Fruit fly (Drosophila melanogaster) whole organism, embryonic: ENCODE data around the gene eIF3i.

Experiments used
- Blimp-1 ChIP-seq: fragments of 200-800 bp; sonication (Bioruptor generic); optimal IDR thresholded peaks from 3 replicates; lab custom pipeline; 2018; ENCODE audit warnings: missing biosample characterization, missing genetic modification characterization, mild to moderate bottlenecking, moderate library complexity, missing genetic modification reagents
- Bteb2 ChIP-seq: fragments of 200-800 bp; sonication (Bioruptor generic); optimal IDR thresholded peaks from 2 replicates; lab custom pipeline; 2016; ENCODE audit warnings: missing biosample characterization, missing genetic modification characterization
- CG10267 ChIP-seq: fragments of 200-800 bp; sonication (Bioruptor generic); optimal IDR thresholded peaks from 2 replicates; lab custom pipeline; 2018; ENCODE audit warnings: missing biosample characterization, mild to moderate bottlenecking, missing genetic modification characterization, moderate library complexity
- CG10321 ChIP-seq: fragments of 200-800 bp; sonication (Bioruptor generic); IDR thresholded peaks from 2 replicates; pipeline ENCODE4 v1.3.6; 2022; ENCODE audit warnings: missing biosample characterization, missing genetic modification characterization
- CG10654 ChIP-seq: fragments of 200-800 bp; sonication (Bioruptor generic); optimal IDR thresholded peaks from 2 replicates; lab custom pipeline; 2016; ENCODE audit warnings: missing biosample characterization, missing genetic modification characterization
- CG11456 ChIP-seq: fragments of 200-800 bp; sonication (Bioruptor generic); IDR thresholded peaks from 3 replicates; pipeline ENCODE4 v1.3.6; 2022; ENCODE audit warnings: missing biosample characterization, missing genetic modification characterization
- CG12071 ChIP-seq: fragments of 200-800 bp; sonication (Bioruptor generic); optimal IDR thresholded peaks from 3 replicates; lab custom pipeline; 2018; ENCODE audit warnings: missing biosample characterization, mild to moderate bottlenecking, missing genetic modification characterization
- CG12155 ChIP-seq: fragments of 200-800 bp; sonication (Bioruptor generic); optimal IDR thresholded peaks from 3 replicates; lab custom pipeline; 2016; ENCODE audit warnings: missing biosample characterization, missing genetic modification characterization
- CG1647 ChIP-seq: fragments of 200-800 bp; sonication (Bioruptor generic); optimal IDR thresholded peaks from 3 replicates; lab custom pipeline; 2016; ENCODE audit warnings: missing biosample characterization, missing genetic modification characterization
- CG16863 ChIP-seq: fragments of 200-800 bp; sonication (Bioruptor generic); optimal IDR thresholded peaks from 3 replicates; lab custom pipeline; 2016; ENCODE audit warnings: missing biosample characterization, missing genetic modification characterization
- CG17612 ChIP-seq: fragments of 200-800 bp; sonication (Bioruptor generic); IDR thresholded peaks from 2 replicates; pipeline ENCODE4 v1.3.6; 2022; ENCODE audit warnings: missing biosample characterization, missing genetic modification characterization
- CG1792 ChIP-seq: fragments of 200-800 bp; sonication (Bioruptor generic); optimal IDR thresholded peaks from 2 replicates; lab custom pipeline; 2016; ENCODE audit warnings: missing biosample characterization, missing genetic modification characterization
- CG2678 ChIP-seq: fragments of 200-800 bp; sonication (Bioruptor generic); optimal IDR thresholded peaks from 3 replicates; lab custom pipeline; 2019; ENCODE audit warnings: missing biosample characterization, mild to moderate bottlenecking, missing genetic modification characterization, moderate library complexity
- CG33557 ChIP-seq: fragments of 200-800 bp; sonication (Bioruptor generic); optimal IDR thresholded peaks from 2 replicates; lab custom pipeline; 2019; ENCODE audit warnings: missing biosample characterization, mild to moderate bottlenecking, missing genetic modification characterization, moderate library complexity
- CG4707 ChIP-seq: fragments of 200-800 bp; sonication (Bioruptor generic); optimal IDR thresholded peaks from 2 replicates; lab custom pipeline; 2018; ENCODE audit warnings: missing biosample characterization, mild to moderate bottlenecking, missing genetic modification characterization, moderate library complexity
- CG4820 ChIP-seq: fragments of 200-800 bp; sonication (Bioruptor generic); optimal IDR thresholded peaks from 3 replicates; lab custom pipeline; 2016; ENCODE audit warnings: missing biosample characterization, missing genetic modification characterization
- CG6654 ChIP-seq: fragments of 200-800 bp; sonication (Bioruptor generic); optimal IDR thresholded peaks from 2 replicates; lab custom pipeline; 2017; ENCODE audit warnings: missing biosample characterization, mild to moderate bottlenecking, missing genetic modification characterization
- CG6765 ChIP-seq: fragments of 200-800 bp; sonication (Bioruptor generic); optimal IDR thresholded peaks from 3 replicates; lab custom pipeline; 2017; ENCODE audit warnings: missing biosample characterization, mild to moderate bottlenecking, missing genetic modification characterization
- CG7786 ChIP-seq: fragments of 200-800 bp; sonication (Bioruptor generic); optimal IDR thresholded peaks from 2 replicates; lab custom pipeline; 2016; ENCODE audit warnings: missing biosample characterization, missing genetic modification characterization
- CG7987 ChIP-seq: fragments of 200-800 bp; sonication (Bioruptor generic); optimal IDR thresholded peaks from 2 replicates; lab custom pipeline; 2018; ENCODE audit warnings: missing biosample characterization, mild to moderate bottlenecking, missing genetic modification characterization, moderate library complexity
- CG9437 ChIP-seq: fragments of 200-800 bp; sonication (Bioruptor generic); optimal IDR thresholded peaks from 2 replicates; lab custom pipeline; 2018; ENCODE audit warnings: missing biosample characterization, mild to moderate bottlenecking, missing genetic modification characterization
- CTCF ChIP-seq: fragments of 200-800 bp; sonication (Bioruptor generic); optimal IDR thresholded peaks from 2 replicates; lab custom pipeline; 2017; ENCODE audit warnings: missing biosample characterization, mild to moderate bottlenecking, missing genetic modification characterization, moderate library complexity
- CkIIα-i1 ChIP-seq: fragments of 200-800 bp; sonication (Bioruptor generic); IDR thresholded peaks from 2 replicates; pipeline ENCODE4 v1.3.6; 2022; ENCODE audit warnings: missing biosample characterization, missing genetic modification characterization
- CoRest ChIP-seq: fragments of 200-800 bp; sonication (Bioruptor generic); optimal IDR thresholded peaks from 3 replicates; lab custom pipeline; 2018; ENCODE audit warnings: missing biosample characterization, mild to moderate bottlenecking, missing genetic modification characterization, moderate library complexity
- Drgx ChIP-seq: fragments of 200-800 bp; sonication (Bioruptor generic); IDR thresholded peaks from 2 replicates; pipeline ENCODE4 v1.3.6; 2022; ENCODE audit warnings: missing biosample characterization, missing genetic modification characterization
- MBD-R2 ChIP-seq: fragments of 200-800 bp; sonication (Bioruptor generic); IDR thresholded peaks from 2 replicates; pipeline ENCODE4 v1.3.6; 2022; ENCODE audit warnings: missing biosample characterization, missing genetic modification characterization
- Mes4 ChIP-seq: fragments of 200-800 bp; sonication (Bioruptor generic); optimal IDR thresholded peaks from 2 replicates; lab custom pipeline; 2016; ENCODE audit warnings: missing biosample characterization, missing genetic modification characterization
- NC2β ChIP-seq: fragments of 200-800 bp; sonication (Bioruptor generic); optimal IDR thresholded peaks from 2 replicates; lab custom pipeline; 2016; ENCODE audit warnings: missing biosample characterization, missing genetic modification characterization
- Ptx1 ChIP-seq: fragments of 200-800 bp; sonication (Bioruptor generic); IDR thresholded peaks from 2 replicates; pipeline ENCODE4 v1.3.6; 2022; ENCODE audit warnings: missing biosample characterization, missing genetic modification characterization
- Scr ChIP-seq: fragments of 200-800 bp; sonication (Bioruptor generic); IDR thresholded peaks from 2 replicates; pipeline ENCODE4 v1.3.6; 2022; ENCODE audit warnings: missing biosample characterization, missing genetic modification characterization; ENCODE audit not compliant: partially characterized antibody
- ara ChIP-seq: fragments of 200-800 bp; sonication (Bioruptor generic); IDR thresholded peaks from 2 replicates; pipeline ENCODE4 v1.3.6; 2022; ENCODE audit warnings: missing biosample characterization, missing genetic modification characterization
- ci ChIP-seq: fragments of 200-800 bp; sonication (Bioruptor generic); IDR thresholded peaks from 3 replicates; pipeline ENCODE4 v1.3.6; 2022; ENCODE audit warnings: missing biosample characterization, missing genetic modification characterization
- crc ChIP-seq: fragments of 200-800 bp; sonication (Bioruptor generic); optimal IDR thresholded peaks from 2 replicates; lab custom pipeline; 2016; ENCODE audit warnings: missing biosample characterization, missing genetic modification characterization
- dpn ChIP-seq, 2 experiments: fragments of 200-800 bp; sonication (Bioruptor generic); optimal IDR thresholded peaks; 3 replicates each; lab custom pipeline; 2016; ENCODE audit warnings: missing biosample characterization in 2 of 2, missing genetic modification characterization in 2 of 2
- esg ChIP-seq: fragments of 200-800 bp; sonication (Bioruptor generic); conservative IDR thresholded peaks from 2 replicates; pipeline ENCODE4 v1.3.6; 2022; ENCODE audit warnings: missing biosample characterization, missing genetic modification characterization
- hb ChIP-seq: fragments of 200-800 bp; sonication (Bioruptor generic); IDR thresholded peaks from 3 replicates; pipeline ENCODE4 v1.3.6; 2022; ENCODE audit warnings: missing biosample characterization, missing genetic modification characterization; ENCODE audit not compliant: partially characterized antibody
- klu ChIP-seq: fragments of 200-800 bp; sonication (Bioruptor generic); IDR thresholded peaks from 2 replicates; pipeline ENCODE4 v1.3.6; 2022; ENCODE audit warnings: missing biosample characterization, missing genetic modification characterization
- knrl ChIP-seq: fragments of 200-800 bp; sonication (Bioruptor generic); IDR thresholded peaks from 3 replicates; pipeline ENCODE4 v1.3.6; 2022; ENCODE audit warnings: missing biosample characterization, missing genetic modification characterization; ENCODE audit not compliant: partially characterized antibody
- nerfin-2 ChIP-seq: fragments of 200-800 bp; sonication (Bioruptor generic); IDR thresholded peaks from 2 replicates; pipeline ENCODE4 v1.3.6; 2022; ENCODE audit warnings: missing biosample characterization, missing genetic modification characterization; ENCODE audit not compliant: partially characterized antibody
- oc ChIP-seq: fragments of 200-800 bp; sonication (Bioruptor generic); optimal IDR thresholded peaks from 2 replicates; lab custom pipeline; 2018; ENCODE audit warnings: missing biosample characterization, mild to moderate bottlenecking, missing genetic modification characterization, moderate library complexity
- pfk ChIP-seq: fragments of 200-800 bp; sonication (Bioruptor generic); optimal IDR thresholded peaks from 2 replicates; lab custom pipeline; 2018; ENCODE audit warnings: missing biosample characterization, mild to moderate bottlenecking, missing genetic modification characterization, moderate library complexity
- psq ChIP-seq: fragments of 200-800 bp; sonication (Bioruptor generic); optimal IDR thresholded peaks from 2 replicates; lab custom pipeline; 2017; ENCODE audit warnings: missing biosample characterization, missing genetic modification characterization
- sim ChIP-seq: fragments of 200-800 bp; sonication (Bioruptor generic); IDR thresholded peaks from 2 replicates; pipeline ENCODE4 v1.3.6; 2022; ENCODE audit warnings: missing biosample characterization, missing genetic modification characterization
- sob ChIP-seq: fragments of 200-800 bp; sonication (Bioruptor generic); IDR thresholded peaks from 2 replicates; pipeline ENCODE4 v1.3.6; 2022; ENCODE audit warnings: missing biosample characterization, missing genetic modification characterization
- stwl ChIP-seq: fragments of 200-800 bp; sonication (Bioruptor generic); optimal IDR thresholded peaks from 3 replicates; lab custom pipeline; 2018; ENCODE audit warnings: missing biosample characterization, mild to moderate bottlenecking, missing genetic modification characterization, moderate library complexity
- sug ChIP-seq: fragments of 200-800 bp; optimal IDR thresholded peaks from 2 replicates; lab custom pipeline; 2019; ENCODE audit warnings: missing biosample characterization, mild to moderate bottlenecking, missing genetic modification characterization, moderate library complexity
- tap ChIP-seq: fragments of 200-800 bp; optimal IDR thresholded peaks from 3 replicates; lab custom pipeline; 2019; ENCODE audit warnings: missing biosample characterization, mild to moderate bottlenecking, missing genetic modification characterization, moderate library complexity
- tin ChIP-seq: fragments of 200-800 bp; sonication (Bioruptor generic); optimal IDR thresholded peaks from 3 replicates; lab custom pipeline; 2016; ENCODE audit warnings: missing biosample characterization, missing genetic modification characterization
- tup ChIP-seq: fragments of 200-800 bp; sonication (Bioruptor generic); optimal IDR thresholded peaks from 2 replicates; lab custom pipeline; 2016; ENCODE audit warnings: missing biosample characterization, mild to moderate bottlenecking, missing genetic modification characterization, moderate library complexity
- vvl ChIP-seq: fragments of 200-800 bp; sonication (Bioruptor generic); IDR thresholded peaks from 2 replicates; pipeline ENCODE4 v1.3.6; 2022; ENCODE audit warnings: missing biosample characterization, missing genetic modification characterization

The eIF3i gene

dm6 chr2L:4981278-4981966 is 13.8 kb upstream of the eIF3i start, which contains the start of the genes CG8892 and CG34126 (continued):
- peak; percentile 54 for TF ChIP-seq pfk (GFP tag; lab: Kevin White, UChicago)
- TF ChIP-seq tin (GFP tag; lab: Kevin White, UChicago): peak; percentile 99
- peak; percentile 100 for TF ChIP-seq CG10267 (tag; lab: Kevin White, UChicago)
- peak; percentile 98 for TF ChIP-seq CG10654
- peak; percentile 97 for TF ChIP-seq CG33557
- TF ChIP-seq knrl (GFP tag; lab: Robert Waterston, UW): peak; percentile 55
- peak; percentile 99 for TF ChIP-seq CoRest (tag; lab: Kevin White, UChicago)
- peak; percentile 97 for TF ChIP-seq CG11456 (GFP tag; lab: Robert Waterston, UW)
- peak; percentile 69 for TF ChIP-seq CG10321 (GFP tag; lab: Robert Waterston, UW)
- TF ChIP-seq Scr (GFP tag; lab: Robert Waterston, UW): peak; percentile 24; the same call in 1 of the 2 replicates
- TF ChIP-seq crc: peak; percentile 85
- peak; percentile 93 for TF ChIP-seq psq
- TF ChIP-seq vvl: peak; percentile 96
- peak; percentile 92 for TF ChIP-seq Blimp-1 (GFP tag; lab: Kevin White, UChicago)
- peak; percentile 97 for TF ChIP-seq esg
- peak; percentile 97 for TF ChIP-seq MBD-R2 (GFP tag; lab: Robert Waterston, UW)
- TF ChIP-seq CG6765 (GFP tag; lab: Kevin White, UChicago): peak; percentile 91
- TF ChIP-seq CG1792: peak; percentile 93
- TF ChIP-seq CG4707 (GFP tag; lab: Kevin White, UChicago): peak; percentile 80
- no peak for TF ChIP-seq hb (GFP tag; lab: Robert Waterston, UW)
- TF ChIP-seq NC2β (GFP tag; lab: Kevin White, UChicago): peak; percentile 95
- peak; percentile 89 for TF ChIP-seq stwl (tag; lab: Kevin White, UChicago)
- TF ChIP-seq CG12071 (GFP tag; lab: Kevin White, UChicago): peak; percentile 88
- peak; percentile 98 for TF ChIP-seq Ptx1
- TF ChIP-seq Drgx (GFP tag; lab: Robert Waterston, UW): peak; percentile 91
- TF ChIP-seq klu (GFP tag; lab: Robert Waterston, UW): peak; percentile 97
- peak; percentile 98 for TF ChIP-seq dpn (GFP tag; optimal IDR thresholded peaks at IDR 0.05; lab: Kevin White, UChicago)
- peak; percentile 89 for TF ChIP-seq oc
- peak; percentile 96 for TF ChIP-seq CG7786
- peak; percentile 95 for TF ChIP-seq CG16863 (GFP tag; lab: Kevin White, UChicago)
- peak; percentile 86 for TF ChIP-seq CG6654
- TF ChIP-seq CG9437 (GFP tag; lab: Kevin White, UChicago): peak; percentile 92
- TF ChIP-seq CG17612 (GFP tag; lab: Robert Waterston, UW): peak; percentile 87
- TF ChIP-seq sob: peak; percentile 98
- peak; percentile 97 for TF ChIP-seq CG12155 (GFP tag; lab: Kevin White, UChicago)
- peak; percentile 87 for TF ChIP-seq Mes4 (GFP tag; lab: Kevin White, UChicago)
- TF ChIP-seq CG2678: peak; percentile 97
- peak; percentile 94 for TF ChIP-seq Bteb2 (GFP tag; lab: Kevin White, UChicago)
- peak; percentile 98 for TF ChIP-seq CG4820 (GFP tag; lab: Kevin White, UChicago)
- TF ChIP-seq CG1647 (GFP tag; lab: Kevin White, UChicago): peak; percentile 98
- TF ChIP-seq sug: peak; percentile 97
- peak; percentile 89 for TF ChIP-seq tap
- peak; percentile 92 for TF ChIP-seq CG7987 (GFP tag; lab: Kevin White, UChicago)
- TF ChIP-seq tup (GFP tag; lab: Kevin White, UChicago): peak; percentile 95
- TF ChIP-seq ci (GFP tag; lab: Robert Waterston, UW): peak; percentile 89
- TF ChIP-seq nerfin-2 (GFP tag; lab: Robert Waterston, UW): 0 out of 2 replicates have a peak, but pooled peaks have one; percentile 25
- TF ChIP-seq CkIIα-i1 (GFP tag; lab: Robert Waterston, UW): peak; percentile 83; the same call in 1 of the 2 replicates
- peak; percentile 94 for TF ChIP-seq ara
- TF ChIP-seq sim (GFP tag; lab: Robert Waterston, UW): peak; percentile 87
- peak; percentile 57 for TF ChIP-seq CTCF (GFP tag; lab: Kevin White, UChicago)
